Fruit fly (Drosophila melanogaster): ENCODE measurements around the gene CG32189.

DNA sequence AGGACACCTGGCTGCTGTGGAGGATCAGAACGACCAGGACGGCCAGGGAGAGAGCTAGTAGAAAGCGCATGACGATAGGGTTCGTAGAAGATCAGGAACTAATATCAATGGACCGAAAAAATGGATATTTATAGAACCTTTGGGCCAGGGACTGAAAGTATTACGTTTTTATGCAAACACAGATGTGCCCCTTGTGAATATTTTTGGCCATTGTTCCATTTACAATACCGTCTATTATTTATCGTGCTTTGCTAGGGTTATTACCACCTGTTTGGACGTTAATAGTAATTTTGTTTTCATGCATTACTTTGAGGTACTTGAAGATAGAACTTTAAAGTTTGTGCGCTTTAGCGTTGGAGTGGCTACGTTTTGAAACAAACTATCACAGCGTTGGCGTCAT, 1.4 kb downstream of the CG32189 start, which contains the start of gene CG32188:
- TF ChIP-seq CG8478 (optimal IDR thresholded peaks at IDR 0.05) = no peak
- no peak for TF ChIP-seq CTCF (optimal IDR thresholded peaks at IDR 0.05)
